Worm (Caenorhabditis elegans) whole organism, L1 larva: Measurements from ENCODE around the gene srh-21.

Source experiments
- lir-3 ChIP-seq: sonication (generic microtip); optimal IDR thresholded peaks from 2 replicates; lab custom pipeline; 2016; ENCODE audit warnings: mild to moderate bottlenecking, missing genetic modification characterization, moderate library complexity, missing compliant biosample characterization; ENCODE audit not compliant: poor library complexity
- unc-62 ChIP-seq: fragments of 150-350 bp; optimal IDR thresholded peaks from 2 replicates; lab custom pipeline; 2014; ENCODE audit warnings: missing biosample characterization, missing genetic modification reagents, missing genetic modification characterization

ce11 chrV:4881377-4881776, 45.1 kb upstream of the srh-21 start, which contains the start of gene str-32:
- TF ChIP-seq lir-3 (tag; lab: Kevin White, UChicago) (no peak), unc-62 (no peak)
